Worm (Caenorhabditis elegans): ENCODE measurements around the gene F32D1.11.

F32D1.11 gene

DNA sequence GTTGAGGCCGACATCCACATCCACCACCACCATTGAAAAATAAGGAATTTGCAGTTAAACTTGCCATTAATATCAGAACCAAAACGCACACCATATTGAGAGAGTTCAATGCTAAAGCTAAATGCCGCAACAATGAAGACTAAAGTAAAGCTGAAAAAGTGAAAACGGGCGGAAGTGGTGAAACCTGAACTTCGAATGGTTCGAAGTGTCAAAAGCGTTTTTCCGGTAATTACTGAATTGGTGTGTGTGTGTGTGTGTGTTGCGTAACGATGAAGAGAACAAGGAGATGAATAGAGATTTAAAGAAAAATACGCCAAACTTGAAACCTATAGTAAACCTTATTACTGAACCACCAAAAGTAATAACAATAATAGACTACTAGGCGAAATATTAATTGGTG lies 1.8 kb downstream of the F32D1.11 start, which contains the start of gene grl-13:
TSS of gene grl-13 (minus strand) at position 101 of the 400 bp plus-strand sequence.
- TF ChIP-seq lir-1 (GFP tag; conservative IDR thresholded peaks at IDR 0.05) (no peak), F10E7.11 (tag; optimal IDR thresholded peaks at IDR 0.05) (no peak), cebp-1 (GFP tag; IDR thresholded peaks at IDR 0.05) (no peak), cebp-1 (tag; optimal IDR thresholded peaks at IDR 0.05) (no peak), lag-1 (GFP tag; IDR thresholded peaks at IDR 0.05) (no peak), ama-1 (optimal IDR thresholded peaks at IDR 0.05) (no peak), ama-1 (GFP tag; optimal IDR thresholded peaks at IDR 0.05) (no peak), snpc-4 (GFP tag; optimal IDR thresholded peaks at IDR 0.05) (no peak), snpc-4 (tag; optimal IDR thresholded peaks at IDR 0.05) (no peak), K11D2.4 (GFP tag; IDR thresholded peaks at IDR 0.05) (no peak), pha-4 (tag; optimal IDR thresholded peaks at IDR 0.05) (no peak), cebp-2 (GFP tag; IDR thresholded peaks at IDR 0.05) (no peak), snpc-3.4 (tag; optimal IDR thresholded peaks at IDR 0.05) (no peak), attf-6 (GFP tag; IDR thresholded peaks at IDR 0.05) (no peak), attf-3 (GFP tag; conservative IDR thresholded peaks at IDR 0.05) (no peak), F52B5.7 (tag; optimal IDR thresholded peaks at IDR 0.05) (no peak)

DNA sequence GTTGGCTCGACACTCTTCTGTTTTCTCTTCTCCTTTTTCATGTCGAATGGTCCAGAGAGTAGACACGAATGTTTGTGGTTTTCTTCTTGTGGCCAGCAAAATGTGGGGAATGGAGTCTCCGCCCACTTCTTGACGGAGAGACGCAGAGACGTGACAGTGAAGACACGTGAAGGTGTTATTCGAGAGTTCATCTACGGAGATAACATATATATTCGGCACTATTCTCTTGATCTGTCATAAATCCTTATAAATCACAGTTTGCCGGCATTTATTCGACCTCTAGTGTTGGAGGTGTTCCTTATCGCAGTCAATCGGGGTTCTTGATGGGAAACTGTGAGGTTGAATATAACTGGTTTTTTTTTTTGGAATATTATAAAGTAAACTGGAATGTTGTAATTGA lies 4.8 kb downstream of the F32D1.11 start, which contains the start of gene F32D1.3:
TSS of gene F32D1.3 (minus strand) at position 65 of the 400 bp plus-strand sequence.
- TF ChIP-seq F55B11.4 (tag; optimal IDR thresholded peaks at IDR 0.05; ENCODE audit: borderline replicate concordance, insufficient read depth) (no peak), C17E4.6 (GFP tag; IDR thresholded peaks at IDR 0.05) (no peak), B0035.1 (tag; optimal IDR thresholded peaks at IDR 0.05) (no peak), F37B4.10 (GFP tag; IDR thresholded peaks at IDR 0.05) (no peak)

DNA sequence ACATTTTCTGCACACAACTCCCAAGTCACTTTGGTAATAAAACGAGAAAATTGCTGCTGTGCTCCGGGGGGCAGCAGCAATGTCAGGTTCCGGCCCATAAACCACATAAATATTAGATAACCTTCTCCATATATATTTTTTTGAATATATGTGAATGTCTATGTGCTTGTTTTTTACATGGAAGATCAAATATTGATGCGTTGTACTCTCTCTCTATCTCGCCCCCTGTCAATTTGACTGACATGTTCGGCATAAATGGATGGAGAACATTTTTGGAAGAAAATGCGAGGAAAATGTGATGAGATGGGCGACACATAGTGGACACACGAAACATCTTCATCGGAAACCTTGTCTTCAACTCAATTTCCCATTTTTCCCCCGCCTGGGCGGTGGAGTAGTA lies 6.3 kb downstream of the F32D1.11 start:
- TF ChIP-seq bed-2 (GFP tag; IDR thresholded peaks at IDR 0.05) (no peak), nhr-80 (tag; optimal IDR thresholded peaks at IDR 0.05) (peak; percentile 24), let-607 (tag; optimal IDR thresholded peaks at IDR 0.05) (peak in 1 of 2 experiments; percentile 62)

DNA sequence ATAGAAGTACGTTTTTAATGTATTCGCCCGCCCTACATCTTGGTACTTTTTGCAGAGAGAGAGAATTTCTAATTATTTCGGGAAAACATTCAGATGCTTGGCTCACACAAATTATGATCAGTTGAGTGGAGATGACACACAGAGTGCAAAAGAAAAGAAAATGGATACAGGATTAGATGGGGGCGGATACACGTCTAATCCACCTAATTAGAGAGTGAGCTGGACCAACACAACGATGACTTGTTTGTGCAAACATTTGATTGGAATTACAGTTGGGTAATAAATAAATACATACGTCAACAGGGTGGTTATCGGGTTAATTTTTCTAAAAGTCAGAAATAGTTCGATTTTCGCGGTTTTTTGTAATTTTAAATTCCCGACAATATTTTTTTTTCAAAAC lies 7.2 kb downstream of the F32D1.11 start:
- TF ChIP-seq mel-28 (tag; optimal IDR thresholded peaks at IDR 0.05; ENCODE audit: borderline replicate concordance) (no peak), ceh-91 (GFP tag; IDR thresholded peaks at IDR 0.05) (no peak), nhr-90 (tag; optimal IDR thresholded peaks at IDR 0.05) (no peak), attf-5 (GFP tag; optimal IDR thresholded peaks at IDR 0.05) (no peak), lir-1 (GFP tag; conservative IDR thresholded peaks at IDR 0.05) (no peak)

DNA sequence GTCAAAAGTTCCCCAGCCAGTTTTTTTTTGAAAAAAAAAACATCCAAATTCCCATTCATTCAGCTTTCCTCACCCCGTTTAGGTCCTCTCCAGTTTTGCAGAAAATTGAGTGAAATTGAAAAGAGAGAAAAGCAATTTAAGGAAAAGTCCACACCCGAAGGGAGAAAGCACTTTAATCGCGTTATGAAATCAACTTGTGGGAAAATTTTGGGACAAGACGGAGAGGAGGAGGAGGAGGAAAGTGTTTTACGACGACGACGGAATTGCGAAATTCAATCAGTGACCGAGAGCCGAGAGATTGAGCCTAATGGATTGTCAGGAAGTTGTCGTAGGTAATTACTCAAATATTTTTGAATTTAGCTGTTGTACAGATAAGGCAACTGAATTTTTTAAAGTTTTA lies 9.0 kb downstream of the F32D1.11 start:
- no peak for TF ChIP-seq Y56A3A.18 (GFP tag; IDR thresholded peaks at IDR 0.05)
- no peak for TF ChIP-seq pbrm-1 (GFP tag; IDR thresholded peaks at IDR 0.05)
- TF ChIP-seq cebp-1 (GFP tag; IDR thresholded peaks at IDR 0.05): peak; percentile 65; the same call in 1 of the 2 replicates
- peak; percentile 94 for TF ChIP-seq cebp-1 (tag; optimal IDR thresholded peaks at IDR 0.05)

DNA sequence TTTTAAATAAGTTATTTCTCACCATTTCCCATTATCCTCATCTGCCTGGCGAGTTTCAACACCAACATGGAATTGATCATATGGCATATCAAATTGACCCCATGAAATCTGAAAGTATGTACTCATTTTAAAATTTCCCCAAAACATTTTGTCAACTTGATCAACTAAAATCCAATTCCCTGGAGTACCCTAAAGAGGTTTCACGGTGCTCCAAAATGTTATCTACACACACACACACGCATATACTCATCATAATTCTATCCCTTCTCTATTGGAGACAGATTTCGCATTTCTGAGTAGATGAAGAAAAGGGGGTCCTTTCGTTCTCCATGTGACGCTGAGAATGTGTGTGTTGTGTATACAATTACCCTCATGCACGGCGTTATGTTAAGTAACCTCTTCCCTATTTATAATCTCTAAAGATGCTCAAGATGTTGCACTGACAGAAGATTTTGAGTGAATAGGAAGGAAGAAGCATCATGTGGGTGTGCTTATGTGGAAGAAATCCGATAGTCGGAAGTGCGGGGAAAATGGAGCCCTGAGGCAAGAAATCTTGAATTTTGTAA lies 10.2 kb downstream of the F32D1.11 start:
- no peak for TF ChIP-seq F37B4.10 (GFP tag; IDR thresholded peaks at IDR 0.05)
- no peak for TF ChIP-seq ceh-100 (GFP tag; IDR thresholded peaks at IDR 0.05)
- no peak for TF ChIP-seq K11D2.4 (GFP tag; IDR thresholded peaks at IDR 0.05)
- TF ChIP-seq rcor-1 (GFP tag; IDR thresholded peaks at IDR 0.05): no peak
- no peak for TF ChIP-seq mcd-1 (GFP tag; IDR thresholded peaks at IDR 0.05)
- TF ChIP-seq Y79H2A.3 (GFP tag; conservative IDR thresholded peaks at IDR 0.05): no peak
- no peak for TF ChIP-seq let-607 (tag; optimal IDR thresholded peaks at IDR 0.05)
- no peak for TF ChIP-seq Y67H2A.10 (GFP tag; conservative IDR thresholded peaks at IDR 0.05)
- TF ChIP-seq F52B5.7 (tag; optimal IDR thresholded peaks at IDR 0.05): no peak
- no peak for TF ChIP-seq F23B12.7 (tag; optimal IDR thresholded peaks at IDR 0.05; ENCODE audit: insufficient read depth)
- TF ChIP-seq D2030.7 (GFP tag; IDR thresholded peaks at IDR 0.05): no peak
- TF ChIP-seq ets-4 (GFP tag; optimal IDR thresholded peaks at IDR 0.05): no peak
- TF ChIP-seq gei-17 (GFP tag; optimal IDR thresholded peaks at IDR 0.05): no peak
